Fruit fly (Drosophila melanogaster): Measurements from ENCODE around the gene Naa60.

DNA sequence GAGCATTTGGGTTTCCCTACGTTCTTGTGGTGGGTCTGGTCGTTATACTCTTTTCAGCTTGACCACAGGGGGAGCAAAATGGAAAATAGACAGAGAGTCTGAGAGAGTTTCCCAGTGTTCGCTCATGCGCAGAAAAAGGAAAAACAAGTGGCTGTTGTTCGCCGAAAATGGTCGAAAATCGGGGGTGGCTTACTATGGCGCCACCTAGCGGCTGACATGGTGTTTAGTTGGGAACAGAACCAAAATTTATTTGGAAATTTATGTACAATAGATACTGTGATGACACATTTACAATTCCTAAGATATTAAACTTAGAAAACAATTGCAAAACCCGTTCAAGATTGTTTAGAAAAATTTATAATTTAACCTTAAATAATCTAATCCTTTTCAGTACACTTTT lies 24.9 kb downstream of the Naa60 start:
- TF ChIP-seq CG32006 (GFP tag; optimal IDR thresholded peaks at IDR 0.05): no peak
- no peak for TF ChIP-seq Hr38 (GFP tag; optimal IDR thresholded peaks at IDR 0.05)
- TF ChIP-seq fkh (GFP tag; optimal IDR thresholded peaks at IDR 0.05): no peak
- no peak for TF ChIP-seq CG7368 (GFP tag; optimal IDR thresholded peaks at IDR 0.05)
- TF ChIP-seq topi (GFP tag; optimal IDR thresholded peaks at IDR 0.05): no peak
- TF ChIP-seq CG8119 (GFP tag; IDR thresholded peaks at IDR 0.05): no peak
- no peak for TF ChIP-seq net (GFP tag; optimal IDR thresholded peaks at IDR 0.05)
- no peak for TF ChIP-seq Gug (GFP tag; IDR thresholded peaks at IDR 0.05)
- no peak for TF ChIP-seq Ets21C (GFP tag; optimal IDR thresholded peaks at IDR 0.05)

Data from whole organism, prepupa.